Worm (Caenorhabditis elegans) whole organism, L4/young adult: ENCODE measurements around the gene T27E4.7.

Experiments used
- W03F9.2 ChIP-seq: fragments of 150-350 bp; optimal IDR thresholded peaks from 2 replicates; lab custom pipeline; 2014; ENCODE audit warnings: missing biosample characterization, missing genetic modification characterization
- him-1 ChIP-seq: sonication (generic microtip); optimal IDR thresholded peaks from 2 replicates; lab custom pipeline; 2016; ENCODE audit warnings: missing genotype, missing genetic modification reagents, missing genetic modification characterization, missing compliant biosample characterization

ce11 chrV:9122004-9122403 lies 45.9 kb upstream of the T27E4.7 start, which contains the start of gene F21C10.13:
- TF ChIP-seq W03F9.2 (tag; lab: Kevin White, UChicago) = no peak
- TF ChIP-seq him-1 (tag; lab: Kevin White, UChicago) = no peak
